Worm (Caenorhabditis elegans) whole organism, young adult: Measurements from ENCODE around the gene ucr-2.2.

Experiments used
- B0019.2 ChIP-seq: fragments of 200-800 bp; sonication (Bioruptor generic); conservative IDR thresholded peaks from 2 replicates; pipeline ENCODE4 v1.3.6; 2022; ENCODE audit warnings: missing genetic modification reagents, missing genetic modification characterization, missing compliant biosample characterization
- C06A6.2 ChIP-seq: fragments of 200-800 bp; sonication (Bioruptor generic); conservative IDR thresholded peaks from 2 replicates; pipeline ENCODE4 v1.3.6; 2022; ENCODE audit warnings: missing genetic modification characterization, missing compliant biosample characterization
- F10E7.11 ChIP-seq: sonication (generic microtip); optimal IDR thresholded peaks from 2 replicates; lab custom pipeline; 2017; ENCODE audit warnings: mild to moderate bottlenecking, missing genetic modification characterization, moderate library complexity, missing compliant biosample characterization
- F57C9.4 ChIP-seq: sonication (generic microtip); optimal IDR thresholded peaks from 2 replicates; lab custom pipeline; 2017; ENCODE audit warnings: mild to moderate bottlenecking, missing genetic modification characterization, missing compliant biosample characterization
- aptf-2 ChIP-seq: fragments of 200-800 bp; sonication (Bioruptor generic); conservative IDR thresholded peaks from 2 replicates; pipeline ENCODE4 v1.3.6; 2022; ENCODE audit warnings: missing genetic modification reagents, missing genetic modification characterization, missing compliant biosample characterization

ce11 chrX:15132073-15132472 lies 41.6 kb upstream of the ucr-2.2 start:
- TF ChIP-seq F10E7.11 (no peak), C06A6.2 (GFP tag; lab: Robert Waterston, UW) (no peak), aptf-2 (GFP tag; lab: Robert Waterston, UW) (no peak), B0019.2 (GFP tag; lab: Robert Waterston, UW) (no peak), F57C9.4 (tag; lab: Kevin White, UChicago) (no peak)
